Worm (Caenorhabditis elegans) whole organism, L1 larva: ENCODE measurements around the gene tag-115.

Experiments
- aha-1 ChIP-seq: fragments of 150-350 bp; optimal IDR thresholded peaks from 2 replicates; lab custom pipeline; 2014; ENCODE audit warnings: missing biosample characterization, missing genetic modification characterization
- lin-15B ChIP-seq: fragments of 150-350 bp; sonication (generic microtip); optimal IDR thresholded peaks from 3 replicates; lab custom pipeline; 2014; ENCODE audit warnings: missing biosample characterization, missing genetic modification characterization
- lin-39 ChIP-seq: fragments of 150-350 bp; optimal IDR thresholded peaks from 2 replicates; lab custom pipeline; 2014; ENCODE audit warnings: missing biosample characterization, missing genetic modification reagents, missing genetic modification characterization
- nhr-84 ChIP-seq: sonication (generic microtip); optimal IDR thresholded peaks from 2 replicates; lab custom pipeline; 2017; ENCODE audit warnings: missing biosample characterization, missing genetic modification characterization
- snpc-4 ChIP-seq: fragments of 150-350 bp; optimal IDR thresholded peaks from 2 replicates; lab custom pipeline; 2014; ENCODE audit warnings: missing biosample characterization, missing genetic modification characterization

DNA sequence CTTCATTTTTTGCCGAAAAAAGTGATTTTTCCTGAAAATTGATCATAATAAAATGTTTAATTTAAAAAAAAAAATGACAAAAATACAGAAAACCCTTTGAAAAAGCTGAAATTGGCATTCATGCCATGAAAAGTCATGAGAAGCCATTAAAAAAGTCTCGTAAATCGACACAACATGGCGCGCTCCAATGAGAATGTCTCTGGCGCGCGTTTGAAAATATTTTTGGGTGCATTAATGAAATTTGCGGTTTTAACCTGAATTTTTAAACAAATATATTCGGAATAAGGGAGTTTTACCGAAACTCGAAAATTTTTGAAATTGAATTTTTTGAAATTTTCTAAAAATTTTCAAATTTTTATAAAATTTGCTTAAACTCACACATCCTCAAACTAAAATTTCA, 8.6 kb upstream of the tag-115 start:
- TF ChIP-seq snpc-4, result no peak
- no peak for TF ChIP-seq lin-39
- no peak for TF ChIP-seq aha-1 (tag; lab: Kevin White, UChicago)
- TF ChIP-seq nhr-84 (tag; lab: Kevin White, UChicago), result no peak
- no peak for TF ChIP-seq lin-15B (tag; lab: Kevin White, UChicago)
